Worm (Caenorhabditis elegans) whole organism, mixed stage, embryonic: Measurements from ENCODE around the gene lem-2.

Source experiments
- M03D4.4 ChIP-seq: sonication (generic microtip); optimal IDR thresholded peaks from 2 replicates; lab custom pipeline; 2017; ENCODE audit warnings: mild to moderate bottlenecking, missing genetic modification characterization, missing compliant biosample characterization
- bed-3 ChIP-seq: fragments of 200-800 bp; sonication (Bioruptor generic); optimal IDR thresholded peaks from 3 replicates; lab custom pipeline; 2018; ENCODE audit warnings: mild to moderate bottlenecking, missing genetic modification characterization, moderate library complexity, missing compliant biosample characterization
- blmp-1 ChIP-seq: fragments of 150-350 bp; optimal IDR thresholded peaks from 2 replicates; lab custom pipeline; 2014; ENCODE audit warnings: missing biosample characterization, missing genetic modification characterization
- ceh-39 ChIP-seq: fragments of 150-350 bp; optimal IDR thresholded peaks from 2 replicates; lab custom pipeline; 2014; ENCODE audit warnings: missing biosample characterization, missing genetic modification characterization
- ceh-43 ChIP-seq: fragments of 200-800 bp; sonication (Bioruptor generic); optimal IDR thresholded peaks from 2 replicates; lab custom pipeline; 2018; ENCODE audit warnings: mild to moderate bottlenecking, missing genetic modification characterization, moderate library complexity, missing compliant biosample characterization
- ces-1 ChIP-seq: fragments of 150-350 bp; optimal IDR thresholded peaks from 2 replicates; lab custom pipeline; 2014; ENCODE audit warnings: missing biosample characterization, missing genetic modification reagents, missing genetic modification characterization
- cnd-1 ChIP-seq: fragments of 200-800 bp; sonication (Bioruptor generic); optimal IDR thresholded peaks from 2 replicates; lab custom pipeline; 2018; ENCODE audit warnings: mild to moderate bottlenecking, missing genetic modification characterization, missing compliant biosample characterization
- drap-1 ChIP-seq: fragments of 200-800 bp; sonication (Bioruptor generic); optimal IDR thresholded peaks from 3 replicates; lab custom pipeline; 2018; ENCODE audit warnings: mild to moderate bottlenecking, missing genetic modification characterization, missing compliant biosample characterization
- elt-1 ChIP-seq: sonication (generic microtip); optimal IDR thresholded peaks from 2 replicates; lab custom pipeline; 2017; ENCODE audit warnings: missing genetic modification characterization, mild to moderate bottlenecking, missing compliant biosample characterization, antibody characterized with exemption, moderate library complexity, borderline replicate concordance; ENCODE audit not compliant: insufficient read depth
- elt-3 ChIP-seq: fragments of 150-350 bp; optimal IDR thresholded peaks from 2 replicates; lab custom pipeline; 2014; ENCODE audit warnings: missing biosample characterization, missing genetic modification characterization
- flh-1 ChIP-seq: fragments of 200-800 bp; sonication (Bioruptor generic); optimal IDR thresholded peaks from 2 replicates; lab custom pipeline; 2018; ENCODE audit warnings: mild to moderate bottlenecking, missing genetic modification characterization, moderate library complexity, missing compliant biosample characterization
- ham-2 ChIP-seq: fragments of 200-800 bp; sonication (Bioruptor generic); optimal IDR thresholded peaks from 2 replicates; lab custom pipeline; 2018; ENCODE audit warnings: mild to moderate bottlenecking, missing genetic modification characterization, missing compliant biosample characterization
- hlh-1 ChIP-seq: fragments of 150-350 bp; optimal IDR thresholded peaks from 2 replicates; lab custom pipeline; 2014; ENCODE audit warnings: missing biosample characterization, missing genetic modification reagents, missing genetic modification characterization
- lin-13 ChIP-seq: fragments of 150-350 bp; optimal IDR thresholded peaks from 2 replicates; lab custom pipeline; 2014; ENCODE audit warnings: missing biosample characterization, missing genetic modification characterization
- lin-32 ChIP-seq: fragments of 200-800 bp; sonication (Bioruptor generic); optimal IDR thresholded peaks from 2 replicates; lab custom pipeline; 2018; ENCODE audit warnings: mild to moderate bottlenecking, missing genetic modification characterization, missing compliant biosample characterization
- lsy-2 ChIP-seq: fragments of 150-350 bp; optimal IDR thresholded peaks from 2 replicates; lab custom pipeline; 2014; ENCODE audit warnings: missing biosample characterization, missing genetic modification characterization
- mab-5 ChIP-seq: fragments of 150-350 bp; optimal IDR thresholded peaks from 2 replicates; lab custom pipeline; 2014; ENCODE audit warnings: missing biosample characterization, missing genetic modification characterization
- mep-1 ChIP-seq: fragments of 150-350 bp; optimal IDR thresholded peaks from 2 replicates; lab custom pipeline; 2017; ENCODE audit warnings: missing biosample characterization, missing genetic modification reagents, missing genetic modification characterization, inconsistent platforms
- nhr-12 ChIP-seq: fragments of 150-350 bp; optimal IDR thresholded peaks from 2 replicates; lab custom pipeline; 2014; ENCODE audit warnings: missing biosample characterization, missing genetic modification characterization
- nhr-2 ChIP-seq: fragments of 150-350 bp; optimal IDR thresholded peaks from 2 replicates; lab custom pipeline; 2014; ENCODE audit warnings: missing biosample characterization, missing genetic modification characterization
- nhr-237 ChIP-seq: fragments of 150-350 bp; optimal IDR thresholded peaks from 2 replicates; lab custom pipeline; 2014; ENCODE audit warnings: missing biosample characterization, missing genetic modification characterization
- nhr-28 ChIP-seq: fragments of 150-350 bp; optimal IDR thresholded peaks from 2 replicates; lab custom pipeline; 2014; ENCODE audit warnings: missing biosample characterization, missing genetic modification characterization
- nhr-76 ChIP-seq: sonication (generic microtip); optimal IDR thresholded peaks from 2 replicates; lab custom pipeline; 2017; ENCODE audit warnings: missing biosample characterization, missing genetic modification characterization
- pha-4 ChIP-seq: fragments of 150-350 bp; optimal IDR thresholded peaks from 2 replicates; lab custom pipeline; 2018; ENCODE audit warnings: missing biosample characterization, missing genetic modification reagents, missing genetic modification characterization
- sem-2 ChIP-seq: fragments of 200-800 bp; sonication (Bioruptor generic); optimal IDR thresholded peaks from 2 replicates; lab custom pipeline; 2018; ENCODE audit warnings: mild to moderate bottlenecking, missing genetic modification characterization, missing compliant biosample characterization
- snpc-4 ChIP-seq: fragments of 150-350 bp; optimal IDR thresholded peaks from 2 replicates; lab custom pipeline; 2014; ENCODE audit warnings: missing biosample characterization, missing genetic modification characterization
- sptf-1 ChIP-seq: sonication (generic microtip); optimal IDR thresholded peaks from 2 replicates; lab custom pipeline; 2017; ENCODE audit warnings: mild to moderate bottlenecking, missing genetic modification characterization, moderate library complexity, missing compliant biosample characterization
- tbx-8 ChIP-seq: fragments of 200-800 bp; sonication (Bioruptor generic); optimal IDR thresholded peaks from 2 replicates; lab custom pipeline; 2018; ENCODE audit warnings: mild to moderate bottlenecking, missing genetic modification characterization, moderate library complexity, missing compliant biosample characterization
- unc-39 ChIP-seq: fragments of 150-350 bp; optimal IDR thresholded peaks from 2 replicates; lab custom pipeline; 2014; ENCODE audit warnings: missing biosample characterization, missing genetic modification characterization
- unc-62 ChIP-seq: fragments of 150-350 bp; optimal IDR thresholded peaks from 2 replicates; lab custom pipeline; 2014; ENCODE audit warnings: missing biosample characterization, missing genetic modification reagents, missing genetic modification characterization
- zip-8 ChIP-seq: fragments of 150-350 bp; optimal IDR thresholded peaks from 2 replicates; lab custom pipeline; 2014; ENCODE audit warnings: missing biosample characterization, missing genetic modification characterization

Gene lem-2

DNA sequence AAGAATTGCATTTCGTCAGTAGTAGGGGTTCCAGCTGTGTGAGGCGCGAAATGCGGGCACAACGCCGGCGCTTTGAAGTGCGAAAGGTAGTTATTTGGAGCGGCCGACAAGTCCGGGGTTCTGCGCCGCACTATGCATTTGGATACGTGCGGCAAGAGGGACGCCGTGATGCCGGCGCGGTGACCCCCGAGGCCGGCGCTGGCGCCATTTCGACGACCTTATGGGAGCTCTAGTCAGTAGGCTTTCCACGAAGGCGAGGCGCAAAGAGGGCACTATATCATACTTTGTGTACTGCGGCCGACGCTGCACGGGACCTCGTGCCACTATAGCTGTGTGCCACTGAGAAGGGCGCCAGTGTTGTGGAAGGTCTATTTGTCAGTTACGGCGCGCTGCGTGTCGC is 33.6 kb downstream of the lem-2 start:
- TF ChIP-seq lin-32 (GFP tag; lab: Kevin White, UChicago) (no peak), zip-8 (tag; lab: Kevin White, UChicago) (no peak), blmp-1 (no peak), lsy-2 (tag; lab: Kevin White, UChicago) (no peak), unc-39 (tag; lab: Kevin White, UChicago) (no peak), ham-2 (GFP tag; lab: Kevin White, UChicago) (no peak), hlh-1 (tag; lab: Kevin White, UChicago) (no peak), nhr-76 (no peak), mep-1 (tag; lab: Kevin White, UChicago) (no peak)

- TF ChIP-seq hlh-1 (tag; lab: Kevin White, UChicago), result no peak
- TF ChIP-seq tbx-8 (GFP tag; lab: Kevin White, UChicago), result no peak
- TF ChIP-seq bed-3, result no peak
- no peak for TF ChIP-seq unc-62 (GFP tag; lab: Kevin White, UChicago)
- TF ChIP-seq snpc-4, result no peak
- TF ChIP-seq nhr-12 (tag; lab: Kevin White, UChicago), result no peak
- no peak for TF ChIP-seq nhr-237
- no peak for TF ChIP-seq ham-2 (GFP tag; lab: Kevin White, UChicago)
- no peak for TF ChIP-seq pha-4
- TF ChIP-seq sem-2 (GFP tag; lab: Kevin White, UChicago), result no peak
- no peak for TF ChIP-seq ces-1
- no peak for TF ChIP-seq elt-3 (tag; lab: Kevin White, UChicago)
- TF ChIP-seq M03D4.4, result no peak
- no peak for TF ChIP-seq zip-8 (tag; lab: Kevin White, UChicago)
- no peak for TF ChIP-seq ceh-43
- no peak for TF ChIP-seq sptf-1 (tag; lab: Kevin White, UChicago)
- TF ChIP-seq flh-1 (GFP tag; lab: Kevin White, UChicago), result no peak
- TF ChIP-seq unc-39 (tag; lab: Kevin White, UChicago), result no peak
- no peak for TF ChIP-seq lin-13
- TF ChIP-seq blmp-1, result no peak
Measured at ce11 chrII:14097518-14097917, 34.3 kb downstream of the lem-2 start, which contains the start of gene Y39G8C.2. Gene Y39G8C.2, minus strand, starts transcription at chrII:14097618.

DNA sequence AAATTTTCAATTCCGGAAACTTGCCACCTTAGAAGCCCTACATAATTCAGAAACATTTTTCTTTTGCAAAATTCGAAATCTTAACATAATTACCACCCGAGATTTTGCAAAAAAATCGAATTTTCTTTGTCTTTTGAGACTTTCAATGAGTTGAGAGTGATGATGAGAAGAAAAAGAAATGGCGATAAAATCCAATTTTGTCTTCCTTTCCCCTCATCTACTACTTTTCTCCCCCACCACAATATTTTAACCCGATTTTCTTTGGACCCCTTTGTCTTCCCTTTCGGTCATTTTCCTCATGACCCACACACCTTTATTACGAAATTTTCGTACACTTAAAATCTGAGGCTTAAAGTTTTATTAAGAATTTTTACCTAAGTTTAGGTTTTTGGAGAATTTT is 35.1 kb downstream of the lem-2 start:
- peak; percentile 88 for TF ChIP-seq ces-1
- TF ChIP-seq mab-5 (tag; lab: Kevin White, UChicago), result no peak

ce11 chrII:14100963-14101362 is 37.7 kb downstream of the lem-2 start, which contains the start of gene bkip-1:
Gene bkip-1, plus strand, starts transcription at chrII:14101263.
- TF ChIP-seq lin-13 (no peak), lin-32 (GFP tag; lab: Kevin White, UChicago) (no peak), zip-8 (tag; lab: Kevin White, UChicago) (no peak), ces-1 (no peak)

- TF ChIP-seq mab-5 (tag; lab: Kevin White, UChicago) (no peak), ces-1 (peak; percentile 13), M03D4.4 (no peak), mep-1 (tag; lab: Kevin White, UChicago) (no peak), unc-62 (GFP tag; lab: Kevin White, UChicago) (no peak), sptf-1 (tag; lab: Kevin White, UChicago) (no peak)
Measured at ce11 chrII:14102112-14102511, 38.9 kb downstream of the lem-2 start.

DNA sequence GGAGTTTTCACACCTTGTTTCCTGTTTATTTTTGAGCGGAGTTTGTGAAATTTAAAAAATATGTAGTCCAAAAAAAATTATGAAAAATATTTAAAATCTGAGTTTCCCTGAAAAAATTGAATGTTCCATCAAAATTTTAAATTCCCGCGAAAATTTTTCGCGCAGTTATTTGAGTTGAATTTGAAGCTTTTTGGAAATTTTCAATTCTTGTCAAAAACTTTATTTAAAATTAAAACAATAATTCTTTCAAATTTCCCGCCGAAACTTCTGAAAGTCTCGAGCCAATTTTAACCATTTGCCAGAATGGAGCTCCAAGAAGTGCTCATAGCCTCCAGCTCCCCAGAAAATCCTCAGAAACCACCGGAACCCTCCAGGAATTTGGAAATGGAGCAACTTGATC is 41.2 kb downstream of the lem-2 start, which contains the start of gene gur-4:
TSS of gene gur-4 (plus strand) at position 301 of the 400 bp plus-strand sequence.
- TF ChIP-seq snpc-4, result no peak
- TF ChIP-seq nhr-2, result no peak
- TF ChIP-seq unc-39 (tag; lab: Kevin White, UChicago), result no peak
- no peak for TF ChIP-seq sptf-1 (tag; lab: Kevin White, UChicago)
- no peak for TF ChIP-seq drap-1 (GFP tag; lab: Kevin White, UChicago)
- TF ChIP-seq ceh-39 (tag; lab: Kevin White, UChicago), result no peak
- TF ChIP-seq lin-13, result no peak
- TF ChIP-seq elt-1, result no peak
- TF ChIP-seq, all 35 proteins: peak for 0

DNA sequence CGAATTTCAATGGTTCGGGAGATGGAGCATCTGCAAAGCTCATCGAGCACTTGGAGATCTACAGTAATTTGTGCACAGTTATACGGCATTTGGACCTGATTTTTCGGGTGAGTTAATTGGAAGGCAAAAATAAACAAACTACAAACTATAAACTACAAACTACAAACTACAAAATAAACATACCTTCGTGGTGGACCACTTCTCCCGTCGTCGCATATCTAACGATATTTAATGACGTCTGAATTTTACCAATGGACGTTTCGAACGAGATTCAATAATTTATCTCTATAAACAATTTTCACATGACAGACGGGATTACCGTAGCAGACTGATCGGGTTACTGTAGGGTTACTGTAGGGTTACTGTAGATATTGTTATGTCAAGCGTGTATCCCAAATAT is 42.9 kb downstream of the lem-2 start:
- TF ChIP-seq sptf-1 (tag; lab: Kevin White, UChicago), result no peak
- no peak for TF ChIP-seq nhr-76
- TF ChIP-seq nhr-237, result no peak
- TF ChIP-seq blmp-1, result no peak
- TF ChIP-seq nhr-28 (tag; lab: Kevin White, UChicago), result no peak
- no peak for TF ChIP-seq unc-62 (GFP tag; lab: Kevin White, UChicago)
- TF ChIP-seq M03D4.4, result no peak
- no peak for TF ChIP-seq tbx-8 (GFP tag; lab: Kevin White, UChicago)
- no peak for TF ChIP-seq ces-1
- no peak for TF ChIP-seq unc-39 (tag; lab: Kevin White, UChicago)
- TF ChIP-seq nhr-2, result no peak
- TF ChIP-seq lin-32 (GFP tag; lab: Kevin White, UChicago), result no peak
- TF ChIP-seq cnd-1, result no peak
- TF ChIP-seq sem-2 (GFP tag; lab: Kevin White, UChicago), result no peak
- TF ChIP-seq, all 35 proteins: peak for 0
